Worm (Caenorhabditis elegans) whole organism, early embryonic: ENCODE data around the gene clec-204.

Experiments
- B0310.2 ChIP-seq: sonication (generic microtip); optimal IDR thresholded peaks from 2 replicates; lab custom pipeline; 2016; ENCODE audit warnings: mild to moderate bottlenecking, missing genetic modification characterization, missing compliant biosample characterization
- F13C5.2 ChIP-seq: sonication (generic microtip); optimal IDR thresholded peaks from 2 replicates; lab custom pipeline; 2017; ENCODE audit warnings: mild to moderate bottlenecking, missing genetic modification characterization, inconsistent platforms, missing compliant biosample characterization
- aly-1 ChIP-seq: sonication (generic microtip); optimal IDR thresholded peaks from 2 replicates; lab custom pipeline; 2016; ENCODE audit warnings: missing genetic modification characterization, missing compliant biosample characterization
- ama-1 ChIP-seq: fragments of 150-350 bp; optimal IDR thresholded peaks from 2 replicates; lab custom pipeline; 2014
- ceh-13 ChIP-seq: fragments of 200-800 bp; sonication (Bioruptor generic); optimal IDR thresholded peaks from 2 replicates; lab custom pipeline; 2018; ENCODE audit warnings: mild to moderate bottlenecking, missing genetic modification characterization, missing compliant biosample characterization
- ceh-36 ChIP-seq: sonication (generic microtip); optimal IDR thresholded peaks from 2 replicates; lab custom pipeline; 2016; ENCODE audit warnings: missing genetic modification characterization, inconsistent platforms, missing compliant biosample characterization
- ets-7 ChIP-seq: sonication (generic microtip); optimal IDR thresholded peaks from 2 replicates; lab custom pipeline; 2016; ENCODE audit warnings: missing genotype, missing genetic modification characterization, missing compliant biosample characterization
- flt-1 ChIP-seq: fragments of 200-800 bp; sonication (Bioruptor generic); IDR thresholded peaks from 2 replicates; pipeline ENCODE4 v1.3.6; 2022; ENCODE audit warnings: missing genetic modification characterization, missing compliant biosample characterization
- hmbx-1 ChIP-seq: sonication (generic microtip); optimal IDR thresholded peaks from 2 replicates; lab custom pipeline; 2016; ENCODE audit warnings: mild to moderate bottlenecking, missing genetic modification characterization, missing compliant biosample characterization
- hmg-4 ChIP-seq: fragments of 200-800 bp; sonication (Bioruptor generic); optimal IDR thresholded peaks from 2 replicates; lab custom pipeline; 2018; ENCODE audit warnings: mild to moderate bottlenecking, missing genetic modification characterization, missing compliant biosample characterization
- hnd-1 ChIP-seq: sonication (generic microtip); optimal IDR thresholded peaks from 2 replicates; lab custom pipeline; 2016; ENCODE audit warnings: missing genetic modification characterization, missing compliant biosample characterization
- pes-1 ChIP-seq: fragments of 200-800 bp; sonication (Bioruptor generic); IDR thresholded peaks from 2 replicates; pipeline ENCODE4 v1.3.6; 2022; ENCODE audit warnings: missing genetic modification reagents, missing genetic modification characterization, missing compliant biosample characterization
- scrt-1 ChIP-seq: fragments of 200-800 bp; sonication (Bioruptor generic); IDR thresholded peaks from 2 replicates; pipeline ENCODE4 v1.3.6; 2022; ENCODE audit warnings: missing genetic modification characterization, missing compliant biosample characterization
- sea-1 ChIP-seq: fragments of 200-800 bp; sonication (Bioruptor generic); conservative IDR thresholded peaks from 2 replicates; pipeline ENCODE4 v1.3.6; 2022; ENCODE audit warnings: missing genetic modification characterization, missing compliant biosample characterization
- tbx-11 ChIP-seq: fragments of 200-800 bp; sonication (Bioruptor generic); IDR thresholded peaks from 2 replicates; pipeline ENCODE4 v1.3.6; 2022; ENCODE audit warnings: missing genetic modification characterization, missing compliant biosample characterization
- tbx-37 ChIP-seq: fragments of 200-800 bp; sonication (Bioruptor generic); conservative IDR thresholded peaks from 2 replicates; pipeline ENCODE4 v1.3.6; 2022; ENCODE audit warnings: missing genetic modification reagents, missing genetic modification characterization, missing compliant biosample characterization
- tra-4 ChIP-seq: sonication (generic microtip); optimal IDR thresholded peaks from 2 replicates; lab custom pipeline; 2017; ENCODE audit warnings: missing genetic modification characterization, missing compliant biosample characterization

clec-204 gene

DNA sequence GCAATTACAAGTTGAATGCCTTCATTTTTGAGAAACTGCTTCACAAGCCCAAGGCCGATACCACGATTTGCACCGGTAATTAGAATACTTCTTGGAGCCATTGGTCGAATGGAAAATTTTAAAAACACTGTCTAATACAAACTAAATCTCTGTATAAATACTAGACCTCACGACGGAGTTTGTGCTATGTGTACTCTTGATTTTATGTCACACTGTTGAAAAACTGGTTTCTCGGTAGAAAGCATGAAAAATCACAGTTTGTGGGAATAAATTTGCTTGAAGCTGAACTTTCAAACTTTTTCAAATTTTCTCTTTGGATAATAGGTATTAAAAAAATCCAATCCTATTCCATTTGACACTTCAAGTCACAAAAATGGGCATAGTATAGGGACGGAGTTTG is 1.4 kb upstream of the clec-204 start, which contains the start of gene ZK697.14:
Gene ZK697.14, minus strand, starts transcription at position 101 of the 400 bp plus-strand sequence.
- TF ChIP-seq tbx-11 (GFP tag; lab: Robert Waterston, UW) (no peak), ama-1 (no peak), flt-1 (GFP tag; lab: Robert Waterston, UW) (no peak), ceh-13 (GFP tag; lab: Kevin White, UChicago) (no peak), ets-7 (no peak), tra-4 (tag; lab: Kevin White, UChicago) (no peak), hmbx-1 (no peak), F13C5.2 (tag; lab: Kevin White, UChicago) (no peak), pes-1 (GFP tag; lab: Robert Waterston, UW) (no peak), aly-1 (tag; lab: Kevin White, UChicago) (no peak), B0310.2 (no peak), scrt-1 (GFP tag; lab: Robert Waterston, UW) (no peak)

DNA sequence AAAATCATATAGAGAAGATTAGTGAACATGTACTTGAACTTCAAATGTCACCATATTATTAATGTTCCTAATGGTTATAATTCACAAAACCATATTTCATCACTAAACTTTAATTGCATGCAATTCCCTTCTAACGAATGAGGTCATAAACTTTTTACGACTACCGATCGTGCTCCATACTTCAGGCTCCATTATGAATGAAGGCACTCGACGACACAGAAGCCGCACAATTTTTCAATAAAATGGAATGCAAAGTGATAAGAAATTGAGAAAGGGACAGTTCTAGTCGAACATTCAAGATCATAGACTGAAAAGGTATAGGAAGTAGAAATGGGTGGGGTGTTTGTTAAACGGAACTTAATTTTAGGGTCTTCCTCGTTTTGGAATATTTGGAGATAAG is 857 bp upstream of the clec-204 start:
- TF ChIP-seq hmbx-1 (no peak), tra-4 (tag; lab: Kevin White, UChicago) (no peak), aly-1 (tag; lab: Kevin White, UChicago) (no peak), flt-1 (GFP tag; lab: Robert Waterston, UW) (no peak), ets-7 (no peak), ama-1 (no peak), hmg-4 (GFP tag; lab: Kevin White, UChicago) (no peak), ceh-36 (tag; lab: Kevin White, UChicago) (no peak), F13C5.2 (tag; lab: Kevin White, UChicago) (no peak), ceh-13 (GFP tag; lab: Kevin White, UChicago) (no peak), tbx-11 (GFP tag; lab: Robert Waterston, UW) (no peak)

DNA sequence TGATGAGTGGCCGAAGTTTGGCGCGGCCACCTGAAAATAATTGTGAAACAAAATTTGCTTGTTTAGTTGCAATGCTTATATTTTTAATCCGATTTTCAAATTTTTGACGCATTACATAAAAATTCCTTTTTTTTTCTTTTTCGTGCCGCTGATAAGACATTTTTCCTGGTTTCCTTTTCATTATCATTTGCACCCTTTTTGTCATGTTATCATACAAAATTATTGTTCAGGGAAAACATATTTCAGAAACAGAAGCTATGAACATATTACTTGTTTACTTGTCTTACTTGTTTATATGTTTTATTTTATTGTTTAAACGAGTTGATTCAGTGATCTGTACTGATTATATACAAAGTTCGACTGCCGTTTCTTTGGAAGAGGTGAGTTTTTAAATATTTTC is 3.7 kb downstream of the clec-204 start, which contains the start of gene clec-205:
Gene clec-205, plus strand, starts transcription at position 212 of the 400 bp plus-strand sequence.
- TF ChIP-seq F13C5.2 (tag; lab: Kevin White, UChicago), result no peak
- no peak for TF ChIP-seq ama-1
- TF ChIP-seq flt-1 (GFP tag; lab: Robert Waterston, UW), result no peak
- TF ChIP-seq pes-1 (GFP tag; lab: Robert Waterston, UW), result no peak
- TF ChIP-seq tra-4 (tag; lab: Kevin White, UChicago), result no peak
- TF ChIP-seq scrt-1 (GFP tag; lab: Robert Waterston, UW), result no peak
- TF ChIP-seq hmg-4 (GFP tag; lab: Kevin White, UChicago), result no peak
- TF ChIP-seq tbx-11 (GFP tag; lab: Robert Waterston, UW), result no peak
- no peak for TF ChIP-seq ceh-13 (GFP tag; lab: Kevin White, UChicago)
- no peak for TF ChIP-seq aly-1 (tag; lab: Kevin White, UChicago)
- TF ChIP-seq tbx-37 (GFP tag; lab: Robert Waterston, UW), result no peak
- no peak for TF ChIP-seq hmbx-1
- no peak for TF ChIP-seq hnd-1
- no peak for TF ChIP-seq ets-7

DNA sequence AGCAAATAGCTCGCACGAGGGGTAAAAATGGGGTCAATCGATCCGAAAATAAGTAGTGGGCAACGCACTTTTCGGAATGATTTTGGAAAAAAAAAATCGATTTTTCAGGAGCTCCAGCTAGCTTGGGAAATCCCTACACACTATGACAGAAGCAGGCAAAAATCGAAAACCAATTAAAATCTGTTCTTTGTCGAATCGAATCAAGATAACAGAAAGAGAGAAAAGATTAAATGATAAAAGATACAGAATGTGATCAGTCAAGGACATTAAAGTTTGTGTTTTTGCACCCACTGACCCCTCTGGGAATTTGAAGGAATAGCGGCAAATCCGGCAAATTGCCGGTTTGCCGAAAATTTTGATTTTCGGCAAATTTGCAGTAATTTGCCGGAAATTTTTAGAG is 10.5 kb downstream of the clec-204 start:
- TF ChIP-seq ets-7, result no peak
- no peak for TF ChIP-seq tbx-37 (GFP tag; lab: Robert Waterston, UW)
- TF ChIP-seq scrt-1 (GFP tag; lab: Robert Waterston, UW), result no peak
- no peak for TF ChIP-seq ama-1
- no peak for TF ChIP-seq ceh-36 (tag; lab: Kevin White, UChicago)
- TF ChIP-seq F13C5.2 (tag; lab: Kevin White, UChicago), result no peak
- TF ChIP-seq tbx-11 (GFP tag; lab: Robert Waterston, UW), result no peak
- no peak for TF ChIP-seq pes-1 (GFP tag; lab: Robert Waterston, UW)
- no peak for TF ChIP-seq ceh-13 (GFP tag; lab: Kevin White, UChicago)
- no peak for TF ChIP-seq hnd-1
- no peak for TF ChIP-seq flt-1 (GFP tag; lab: Robert Waterston, UW)
- no peak for TF ChIP-seq tra-4 (tag; lab: Kevin White, UChicago)
- TF ChIP-seq sea-1 (GFP tag; lab: Robert Waterston, UW), result no peak
- no peak for TF ChIP-seq hmbx-1
- TF ChIP-seq B0310.2, result no peak
- TF ChIP-seq aly-1 (tag; lab: Kevin White, UChicago), result no peak
- no peak for TF ChIP-seq hmg-4 (GFP tag; lab: Kevin White, UChicago)

ce11 chrV:1771727-1772126 is 14.8 kb downstream of the clec-204 start, which contains the start of gene dhs-13:
Gene dhs-13, minus strand, starts transcription at chrV:1771734.
- TF ChIP-seq hnd-1 (no peak), tra-4 (tag; lab: Kevin White, UChicago) (no peak), aly-1 (tag; lab: Kevin White, UChicago) (no peak), tbx-37 (GFP tag; lab: Robert Waterston, UW) (no peak), hmg-4 (GFP tag; lab: Kevin White, UChicago) (no peak), scrt-1 (GFP tag; lab: Robert Waterston, UW) (no peak), ets-7 (no peak), sea-1 (GFP tag; lab: Robert Waterston, UW) (no peak; the same call in 1 of the 2 replicates)

- TF ChIP-seq scrt-1 (GFP tag; lab: Robert Waterston, UW) (no peak), ama-1 (no peak), F13C5.2 (tag; lab: Kevin White, UChicago) (peak; percentile 11), hmbx-1 (no peak), hnd-1 (no peak), ceh-13 (GFP tag; lab: Kevin White, UChicago) (no peak), tbx-11 (GFP tag; lab: Robert Waterston, UW) (no peak), tbx-37 (GFP tag; lab: Robert Waterston, UW) (no peak)
Observed at ce11 chrV:1773120-1773519, 16.2 kb downstream of the clec-204 start.

- TF ChIP-seq flt-1 (GFP tag; lab: Robert Waterston, UW) (no peak), hmg-4 (GFP tag; lab: Kevin White, UChicago) (no peak), ama-1 (no peak), aly-1 (tag; lab: Kevin White, UChicago) (no peak), B0310.2 (no peak), F13C5.2 (tag; lab: Kevin White, UChicago) (no peak), hmbx-1 (no peak), hnd-1 (no peak), sea-1 (GFP tag; lab: Robert Waterston, UW) (no peak), scrt-1 (GFP tag; lab: Robert Waterston, UW) (no peak), tbx-37 (GFP tag; lab: Robert Waterston, UW) (no peak), tra-4 (tag; lab: Kevin White, UChicago) (no peak), ceh-36 (tag; lab: Kevin White, UChicago) (no peak), tbx-11 (GFP tag; lab: Robert Waterston, UW) (no peak), pes-1 (GFP tag; lab: Robert Waterston, UW) (no peak), ets-7 (no peak), ceh-13 (GFP tag; lab: Kevin White, UChicago) (no peak)
Observed at ce11 chrV:1774874-1775589, 18.1 kb downstream of the clec-204 start, which contains the start of gene F36H9.7. Gene F36H9.7, minus strand, starts transcription at chrV:1774924.
